Fruit fly (Drosophila melanogaster): ENCODE data around the gene emb.

Gene emb

DNA sequence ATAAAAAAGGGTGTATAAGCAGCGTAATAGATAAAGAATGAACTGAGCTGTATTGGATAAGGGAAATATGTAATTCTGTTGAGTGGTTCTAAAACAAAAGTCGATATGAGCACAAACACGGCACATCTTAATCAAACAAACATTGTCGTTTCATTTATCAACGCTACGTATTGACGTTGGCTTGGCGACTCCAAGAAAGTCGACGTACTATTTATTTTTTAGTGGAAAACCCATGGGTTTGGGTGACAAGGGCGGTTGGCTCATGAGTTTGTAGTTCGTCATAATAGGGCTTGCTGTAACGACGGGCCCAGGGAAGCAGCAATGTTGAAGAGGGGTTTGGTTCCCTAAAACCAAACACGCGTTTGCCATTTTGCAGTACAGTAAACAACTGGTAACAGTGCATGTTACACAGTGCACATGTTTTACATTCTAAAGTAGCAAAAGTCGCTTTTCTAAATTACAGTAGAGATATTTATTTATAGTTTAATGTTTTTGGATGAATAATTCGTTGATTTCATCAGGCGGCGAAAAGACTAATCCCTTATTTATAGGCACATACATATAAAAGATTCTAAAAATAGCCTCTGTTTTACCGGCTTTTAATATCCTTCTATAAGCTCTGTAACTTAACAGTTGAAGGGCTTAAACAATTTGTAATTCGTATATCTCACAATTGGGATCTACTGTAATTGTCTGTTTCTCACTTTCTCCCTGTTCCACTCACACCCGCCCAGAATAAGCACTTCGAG, 42.0 kb upstream of the emb start:
- TF ChIP-seq CG10669 (GFP tag; optimal IDR thresholded peaks at IDR 0.05) (peak; percentile 32), Lpt (GFP tag; optimal IDR thresholded peaks at IDR 0.05) (no peak), Eip93F (GFP tag; optimal IDR thresholded peaks at IDR 0.05) (no peak), Ets21C (GFP tag; optimal IDR thresholded peaks at IDR 0.05) (peak; percentile 40), Blimp-1 (GFP tag; optimal IDR thresholded peaks at IDR 0.05) (peak; percentile 41), CG11294 (GFP tag; IDR thresholded peaks at IDR 0.05) (peak; percentile 27; the same call in 1 of the 2 replicates), fd59A (GFP tag; optimal IDR thresholded peaks at IDR 0.05) (peak; percentile 57), Smox (GFP tag; optimal IDR thresholded peaks at IDR 0.05) (peak; percentile 61), cyc (GFP tag; optimal IDR thresholded peaks at IDR 0.05) (peak; percentile 49), Ets96B (tag; optimal IDR thresholded peaks at IDR 0.05) (peak; percentile 17), Met (GFP tag; optimal IDR thresholded peaks at IDR 0.05) (peak; percentile 77), Eip78C (GFP tag) (peak; percentile 91), fd85E (GFP tag; optimal IDR thresholded peaks at IDR 0.05) (peak; percentile 17), achi (GFP tag; optimal IDR thresholded peaks at IDR 0.05) (peak; percentile 60), CG9139 (GFP tag; optimal IDR thresholded peaks at IDR 0.05) (no peak), CG10631 (GFP tag; optimal IDR thresholded peaks at IDR 0.05) (peak; percentile 42), OdsH (GFP tag; optimal IDR thresholded peaks at IDR 0.05) (peak; percentile 69), CG8319 (GFP tag; optimal IDR thresholded peaks at IDR 0.05) (peak; percentile 27), lz (GFP tag; optimal IDR thresholded peaks at IDR 0.05) (peak; percentile 46), salr (GFP tag; optimal IDR thresholded peaks at IDR 0.05) (peak in 1 of 2 experiments; percentile 52), Hr39 (GFP tag; optimal IDR thresholded peaks at IDR 0.05) (peak; percentile 68), CG3032 (tag; optimal IDR thresholded peaks at IDR 0.05) (peak; percentile 56), eg (GFP tag; IDR thresholded peaks at IDR 0.05) (peak; percentile 43; the same call in 2 of the 3 replicates), svp (GFP tag) (peak; percentile 85), CG6854 (GFP tag; optimal IDR thresholded peaks at IDR 0.05) (peak; percentile 5), ss (GFP tag; optimal IDR thresholded peaks at IDR 0.05) (peak; percentile 30 to 62), net (GFP tag; optimal IDR thresholded peaks at IDR 0.05) (peak; percentile 47), pdm3 (GFP tag; optimal IDR thresholded peaks at IDR 0.05) (no peak), CG32006 (GFP tag; optimal IDR thresholded peaks at IDR 0.05) (peak; percentile 73), CG6808 (GFP tag; optimal IDR thresholded peaks at IDR 0.05) (peak; percentile 54), CG11762 (GFP tag; optimal IDR thresholded peaks at IDR 0.05; ENCODE audit: insufficient read depth) (no peak), CG34406 (GFP tag; optimal IDR thresholded peaks at IDR 0.05) (peak; percentile 46), CG16779 (tag; optimal IDR thresholded peaks at IDR 0.05) (no peak), CG3919 (GFP tag; optimal IDR thresholded peaks at IDR 0.05) (no peak), esn (GFP tag; optimal IDR thresholded peaks at IDR 0.05) (peak; percentile 75), CG6792 (GFP tag; optimal IDR thresholded peaks at IDR 0.05) (peak; percentile 62), Hr38 (GFP tag; optimal IDR thresholded peaks at IDR 0.05) (no peak), Sox102F (GFP tag; optimal IDR thresholded peaks at IDR 0.05) (peak; percentile 66), vri (GFP tag; optimal IDR thresholded peaks at IDR 0.05) (no peak), Gug (GFP tag; IDR thresholded peaks at IDR 0.05) (0 out of 2 replicates have a peak, but pooled peaks have one; percentile 25), Eip75B (GFP tag; optimal IDR thresholded peaks at IDR 0.05) (peak; percentile 62), topi (GFP tag; optimal IDR thresholded peaks at IDR 0.05) (peak; percentile 42), CG15336 (GFP tag; IDR thresholded peaks at IDR 0.05) (peak; percentile 63), CG6276 (GFP tag; optimal IDR thresholded peaks at IDR 0.05) (peak; percentile 52), Hr4 (GFP tag; optimal IDR thresholded peaks at IDR 0.05) (peak; percentile 80), Sox15 (GFP tag; optimal IDR thresholded peaks at IDR 0.05) (peak; percentile 40), CG1621 (tag; optimal IDR thresholded peaks at IDR 0.05) (no peak), spab (GFP tag; optimal IDR thresholded peaks at IDR 0.05) (peak; percentile 46), CG11902 (GFP tag; optimal IDR thresholded peaks at IDR 0.05) (peak; percentile 20), CG4318 (GFP tag; optimal IDR thresholded peaks at IDR 0.05) (peak; percentile 5)

Measured in whole organism, prepupa.